Fruit fly (Drosophila melanogaster): ENCODE results near the gene U2af50.

DNA sequence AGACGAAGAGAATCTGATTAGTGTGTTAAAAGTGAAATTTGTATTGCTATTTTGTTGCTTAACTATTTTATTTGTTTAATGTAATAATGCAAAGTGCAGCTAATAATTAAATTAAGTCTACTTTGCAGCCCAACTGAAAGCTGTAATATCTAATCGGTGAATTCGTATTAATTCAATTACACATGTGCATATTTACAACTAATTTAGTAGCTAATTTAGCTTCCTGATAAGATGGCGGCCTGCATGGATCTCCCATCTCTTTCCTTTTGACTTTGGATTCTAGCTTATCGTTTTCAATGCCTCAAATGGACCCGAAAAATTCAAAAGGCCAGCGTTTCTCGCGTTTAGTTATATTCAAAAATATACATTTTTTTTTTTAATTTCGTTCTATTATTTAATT is 49.1 kb downstream of the U2af50 start:
- no peak for TF ChIP-seq psq (optimal IDR thresholded peaks at IDR 0.05)
- no peak for TF ChIP-seq usp (GFP tag; optimal IDR thresholded peaks at IDR 0.05)
- TF ChIP-seq EcR (GFP tag; optimal IDR thresholded peaks at IDR 0.05) = no peak
- TF ChIP-seq pan (optimal IDR thresholded peaks at IDR 0.05) = no peak
- no peak for TF ChIP-seq Dll (optimal IDR thresholded peaks at IDR 0.05)

Data from whole organism.